Fruit fly (Drosophila melanogaster) whole organism, wandering third instar larva: ENCODE data around the gene Sulf1.
A peak's percentile ranks its signal among the peaks of the same experiment; 100 is the strongest.

ENCODE experiments used
- Abd-B ChIP-seq: fragments of >200 bp; optimal IDR thresholded peaks from 2 replicates; lab custom pipeline; 2017; ENCODE audit warnings: missing biosample characterization, missing genetic modification characterization
- CG32264 ChIP-seq: fragments of 200-800 bp; sonication (Bioruptor generic); optimal IDR thresholded peaks from 2 replicates; lab custom pipeline; 2016; ENCODE audit warnings: missing biosample characterization, missing genetic modification characterization
- CG9705 ChIP-seq: fragments of 200-800 bp; sonication (Bioruptor generic); optimal IDR thresholded peaks from 2 replicates; lab custom pipeline; 2018; ENCODE audit warnings: missing biosample characterization, mild to moderate bottlenecking, missing genetic modification characterization
- CrebA ChIP-seq: fragments of 200-800 bp; sonication (Bioruptor generic); optimal IDR thresholded peaks from 2 replicates; lab custom pipeline; 2016; ENCODE audit warnings: missing biosample characterization, mild to moderate bottlenecking, missing genetic modification characterization, borderline replicate concordance
- GATAd ChIP-seq: sonication (Bioruptor generic); optimal IDR thresholded peaks from 2 replicates; lab custom pipeline; 2016; ENCODE audit warnings: missing biosample characterization, missing genetic modification characterization
- HLH106 ChIP-seq: fragments of 200-800 bp; optimal IDR thresholded peaks from 3 replicates; lab custom pipeline; 2019; ENCODE audit warnings: missing biosample characterization, mild to moderate bottlenecking, missing genetic modification characterization, moderate library complexity
- Hr78 ChIP-seq: fragments of >200 bp; optimal IDR thresholded peaks from 2 replicates; lab custom pipeline; 2017; ENCODE audit warnings: missing biosample characterization, missing genetic modification characterization
- Mio ChIP-seq: sonication (Bioruptor generic); optimal IDR thresholded peaks from 2 replicates; lab custom pipeline; 2016; ENCODE audit warnings: missing biosample characterization, missing genetic modification characterization
- OdsH ChIP-seq: fragments of 200-800 bp; sonication (Bioruptor generic); optimal IDR thresholded peaks from 2 replicates; lab custom pipeline; 2016; ENCODE audit warnings: missing biosample characterization, mild to moderate bottlenecking, missing genetic modification characterization
- Rel ChIP-seq, 2 experiments: fragments of 200-800 bp; sonication (Bioruptor generic) in 1 of 2; optimal IDR thresholded peaks; 2 replicates in 1 of 2; 3 replicates in 1 of 2; lab custom pipeline; 2016 to 2019; ENCODE audit warnings: mild to moderate bottlenecking in 2 of 2, missing biosample characterization in 2 of 2, missing genetic modification characterization in 2 of 2, moderate library complexity in 1 of 2
- Vsx2 ChIP-seq: fragments of 200-300, 225-300 bp; sonication (Bioruptor generic); optimal IDR thresholded peaks from 2 replicates; lab custom pipeline; 2018; ENCODE audit warnings: missing biosample characterization, missing genetic modification characterization; ENCODE audit not compliant: partially characterized antibody
- br ChIP-seq: fragments of 200-800 bp; sonication (Bioruptor generic); optimal IDR thresholded peaks from 2 replicates; lab custom pipeline; 2016; ENCODE audit warnings: missing biosample characterization, missing genetic modification characterization
- dl ChIP-seq, 2 experiments: fragments of 175-275, 200-275 bp in 1 of 2; fragments of 200-275 bp in 1 of 2; sonication (Bioruptor generic); optimal IDR thresholded peaks; lab custom pipeline; 2018; ENCODE audit warnings: mild to moderate bottlenecking in 2 of 2, missing biosample characterization in 2 of 2, missing genetic modification characterization in 2 of 2, moderate library complexity in 2 of 2; ENCODE audit not compliant: partially characterized antibody in 2 of 2, insufficient read depth in 1 of 2
- dmrt93B ChIP-seq: fragments of 200-800 bp; sonication (Bioruptor generic); optimal IDR thresholded peaks from 2 replicates; lab custom pipeline; 2018; ENCODE audit warnings: missing biosample characterization, mild to moderate bottlenecking, missing genetic modification characterization
- dsf ChIP-seq: sonication (Bioruptor generic); optimal IDR thresholded peaks from 2 replicates; lab custom pipeline; 2016; ENCODE audit warnings: missing biosample characterization, missing genetic modification characterization, borderline replicate concordance
- ey ChIP-seq: fragments of 200-800 bp; sonication (Bioruptor generic); optimal IDR thresholded peaks from 2 replicates; lab custom pipeline; 2016; ENCODE audit warnings: missing biosample characterization, missing genetic modification characterization
- fru ChIP-seq: fragments of 200-800 bp; sonication (Bioruptor generic); optimal IDR thresholded peaks from 3 replicates; lab custom pipeline; 2016; ENCODE audit warnings: missing biosample characterization, mild to moderate bottlenecking, missing genetic modification characterization
- h ChIP-seq: fragments of 200-800 bp; sonication (Bioruptor generic); optimal IDR thresholded peaks from 3 replicates; lab custom pipeline; 2016; ENCODE audit warnings: missing biosample characterization, mild to moderate bottlenecking, missing genetic modification characterization
- jim ChIP-seq: fragments of 175-275, 200-325 bp; sonication (Bioruptor generic); optimal IDR thresholded peaks from 2 replicates; lab custom pipeline; 2016; ENCODE audit warnings: missing biosample characterization, mild to moderate bottlenecking, missing genetic modification characterization
- lola ChIP-seq: fragments of >200 bp; optimal IDR thresholded peaks from 2 replicates; lab custom pipeline; 2017; ENCODE audit warnings: missing biosample characterization, missing genetic modification characterization
- pan ChIP-seq: fragments of >200 bp; optimal IDR thresholded peaks from 2 replicates; lab custom pipeline; 2017
- psq ChIP-seq: fragments of 200-800 bp; sonication (Bioruptor generic); optimal IDR thresholded peaks from 3 replicates; lab custom pipeline; 2017; ENCODE audit warnings: missing biosample characterization, mild to moderate bottlenecking, missing genetic modification characterization, moderate library complexity
- rgr ChIP-seq: fragments of 200-800 bp; sonication (Bioruptor generic); optimal IDR thresholded peaks from 3 replicates; lab custom pipeline; 2016; ENCODE audit warnings: missing biosample characterization, mild to moderate bottlenecking, missing genetic modification characterization
- sage ChIP-seq: fragments of 200-800 bp; sonication (Bioruptor generic); optimal IDR thresholded peaks from 2 replicates; lab custom pipeline; 2016; ENCODE audit warnings: missing biosample characterization, mild to moderate bottlenecking, missing genetic modification characterization
- sv ChIP-seq: fragments of 200-800 bp; sonication (Bioruptor generic); optimal IDR thresholded peaks from 3 replicates; lab custom pipeline; 2016; ENCODE audit warnings: missing biosample characterization, missing genetic modification characterization
- tai ChIP-seq: sonication (Bioruptor generic); optimal IDR thresholded peaks from 2 replicates; lab custom pipeline; 2016; ENCODE audit warnings: missing biosample characterization, missing genetic modification characterization
- woc ChIP-seq: sonication (Bioruptor generic); optimal IDR thresholded peaks from 2 replicates; lab custom pipeline; 2016; ENCODE audit warnings: missing biosample characterization, mild to moderate bottlenecking, missing genetic modification characterization

The Sulf1 gene

dm6 chr3R:16370433-16370832 is 31.1 kb upstream of the Sulf1 start, which contains the start of gene CG10317:
TSS of gene CG10317 (minus strand) at chr3R:16370533.
- TF ChIP-seq Hr78 (GFP tag; lab: Kevin White, UChicago) (no peak), Vsx2 (no peak), Abd-B (GFP tag; lab: Kevin White, UChicago) (no peak), GATAd (GFP tag; lab: Kevin White, UChicago) (no peak), rgr (no peak), OdsH (no peak), lola (no peak), sage (GFP tag; lab: Kevin White, UChicago) (no peak)
- TF ChIP-seq, all 38 proteins: peak for 0

- TF ChIP-seq CrebA (GFP tag; lab: Kevin White, UChicago) (no peak), fru (GFP tag; lab: Kevin White, UChicago) (no peak), rgr (no peak), ey (GFP tag; lab: Kevin White, UChicago) (no peak), h (GFP tag; lab: Kevin White, UChicago) (no peak), tai (GFP tag; lab: Kevin White, UChicago) (no peak), Rel (GFP tag; optimal IDR thresholded peaks at IDR 0.05; lab: Kevin White, UChicago) (no peak), Rel (tag; optimal IDR thresholded peaks at IDR 0.05; lab: Kevin White, UChicago) (no peak), woc (GFP tag; lab: Kevin White, UChicago) (no peak), pan (lab: Kevin White, UChicago) (no peak)
- TF ChIP-seq, all 38 proteins: peak for 0
Measured at dm6 chr3R:16368288-16368687, 28.9 kb upstream of the Sulf1 start, which contains the start of gene js. TSS of gene js (minus strand) at chr3R:16368306.

dm6 chr3R:16360008-16360407 is 20.6 kb upstream of the Sulf1 start, which contains the start of gene CG42446:
TSS of gene CG42446 (minus strand) at chr3R:16360108.
- TF ChIP-seq CG9705 (GFP tag; lab: Kevin White, UChicago) (no peak), ey (GFP tag; lab: Kevin White, UChicago) (no peak), HLH106 (tag; lab: Kevin White, UChicago) (no peak), psq (GFP tag; lab: Kevin White, UChicago) (no peak), CrebA (GFP tag; lab: Kevin White, UChicago) (no peak), GATAd (GFP tag; lab: Kevin White, UChicago) (no peak), dl (GFP tag; optimal IDR thresholded peaks at IDR 0.05; lab: Kevin White, UChicago; ENCODE audit: insufficient read depth in 1 of 2, partially characterized antibody in 2 of 2) (no peak), pan (lab: Kevin White, UChicago) (no peak)

DNA sequence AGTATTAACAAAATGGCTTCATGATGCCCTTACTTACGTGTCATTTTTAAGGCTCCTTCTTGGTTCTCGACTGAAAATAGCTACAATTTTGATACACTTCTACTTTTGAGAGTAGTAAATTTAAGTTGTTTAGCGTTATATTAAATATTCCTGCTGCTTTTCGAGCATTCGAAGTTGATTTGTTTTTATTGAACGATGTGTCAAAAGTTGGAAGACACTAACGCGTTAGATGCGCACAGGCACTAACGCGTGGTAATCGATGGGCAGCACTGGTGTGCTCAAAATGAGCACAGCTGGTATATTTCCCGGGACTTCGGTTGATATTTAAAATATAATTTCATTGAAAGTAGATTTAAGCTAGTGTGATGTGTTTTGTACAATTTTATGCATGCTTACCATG is 19.7 kb upstream of the Sulf1 start, which contains the start of gene CG17931:
CG17931 (minus strand) TSS at position 369 of the 400 bp plus-strand sequence.
- TF ChIP-seq jim (GFP tag; lab: Kevin White, UChicago) (no peak), dsf (GFP tag; lab: Kevin White, UChicago) (no peak), CG9705 (GFP tag; lab: Kevin White, UChicago) (no peak), Abd-B (GFP tag; lab: Kevin White, UChicago) (no peak), CrebA (GFP tag; lab: Kevin White, UChicago) (peak; percentile 38), Vsx2 (peak; percentile 27)
- TF ChIP-seq, all 38 proteins: peak for 2

DNA sequence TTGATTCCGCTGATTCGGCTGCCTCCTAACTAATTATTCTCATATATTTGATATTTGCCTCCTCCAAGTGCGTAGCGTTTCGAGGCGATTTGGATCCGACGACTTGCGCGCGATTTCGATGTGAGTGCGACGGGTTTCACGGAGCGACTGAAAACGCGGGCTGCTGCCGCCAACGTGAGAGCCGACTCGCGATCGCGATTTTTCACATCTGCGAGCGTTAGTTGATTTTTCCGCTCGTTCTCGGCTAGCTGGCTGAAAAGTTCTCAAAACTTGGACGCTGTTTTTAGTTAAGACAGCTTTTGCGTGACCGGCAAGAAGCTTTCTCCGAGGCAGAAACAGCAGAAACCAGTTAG is 17.5 kb upstream of the Sulf1 start, which contains the start of gene CG10311:
CG10311 (minus strand) TSS at position 153 of the 353 bp plus-strand sequence.
- TF ChIP-seq CG32264 (GFP tag; lab: Kevin White, UChicago) (no peak), Abd-B (GFP tag; lab: Kevin White, UChicago) (no peak), dmrt93B (GFP tag; lab: Kevin White, UChicago) (no peak), sv (no peak), pan (lab: Kevin White, UChicago) (no peak), CrebA (GFP tag; lab: Kevin White, UChicago) (no peak), woc (GFP tag; lab: Kevin White, UChicago) (no peak), Rel (GFP tag; optimal IDR thresholded peaks at IDR 0.05; lab: Kevin White, UChicago) (no peak), Rel (tag; optimal IDR thresholded peaks at IDR 0.05; lab: Kevin White, UChicago) (no peak), jim (GFP tag; lab: Kevin White, UChicago) (no peak)

dm6 chr3R:16356215-16356862 is 17.0 kb upstream of the Sulf1 start:
- TF ChIP-seq Mio (GFP tag; lab: Kevin White, UChicago) (no peak), br (GFP tag; lab: Kevin White, UChicago) (no peak), h (GFP tag; lab: Kevin White, UChicago) (peak; percentile 14), GATAd (GFP tag; lab: Kevin White, UChicago) (no peak), sv (no peak), Rel (GFP tag; optimal IDR thresholded peaks at IDR 0.05; lab: Kevin White, UChicago) (no peak), Rel (tag; optimal IDR thresholded peaks at IDR 0.05; lab: Kevin White, UChicago) (peak; percentile 5), Vsx2 (no peak), HLH106 (tag; lab: Kevin White, UChicago) (no peak), dmrt93B (GFP tag; lab: Kevin White, UChicago) (no peak)
